Fruit fly (Drosophila melanogaster): Measurements from ENCODE around the gene Tbh.

Gene Tbh

dm6 chrX:7972363-7972942, 23.0 kb upstream of the Tbh start (continued):
- TF ChIP-seq CG5180 (GFP tag; optimal IDR thresholded peaks at IDR 0.05) (peak; percentile 72), luna (GFP tag; optimal IDR thresholded peaks at IDR 0.05) (no peak), sug (tag; optimal IDR thresholded peaks at IDR 0.05) (peak; percentile 39), CG9437 (GFP tag; optimal IDR thresholded peaks at IDR 0.05) (peak; percentile 75), CG2129 (GFP tag; IDR thresholded peaks at IDR 0.05; ENCODE audit: partially characterized antibody) (no peak), Hsf (GFP tag; optimal IDR thresholded peaks at IDR 0.05) (peak; percentile 84), CoRest (tag; optimal IDR thresholded peaks at IDR 0.05) (peak; percentile 86), CG1233 (GFP tag; optimal IDR thresholded peaks at IDR 0.05) (peak; percentile 80), so (GFP tag; IDR thresholded peaks at IDR 0.05) (peak; percentile 92), ab (GFP tag; optimal IDR thresholded peaks at IDR 0.05) (peak; percentile 42), CG17568 (GFP tag; optimal IDR thresholded peaks at IDR 0.05) (peak; percentile 83), CG10267 (tag; optimal IDR thresholded peaks at IDR 0.05) (peak; percentile 86), Sry-β (GFP tag; optimal IDR thresholded peaks at IDR 0.05) (peak; percentile 41), Kr (GFP tag; optimal IDR thresholded peaks at IDR 0.05) (no peak), sisA (GFP tag; IDR thresholded peaks at IDR 0.05) (peak; percentile 89), Sin3A (optimal IDR thresholded peaks at IDR 0.05) (no peak), CG15514 (GFP tag; optimal IDR thresholded peaks at IDR 0.05) (peak; percentile 74), Spps (tag; optimal IDR thresholded peaks at IDR 0.05) (peak; percentile 73), CG6765 (GFP tag; optimal IDR thresholded peaks at IDR 0.05) (peak; percentile 50), CG14965 (GFP tag; optimal IDR thresholded peaks at IDR 0.05; ENCODE audit: borderline replicate concordance) (no peak), exex (tag; optimal IDR thresholded peaks at IDR 0.05) (peak; percentile 34), HLH3B (GFP tag; IDR thresholded peaks at IDR 0.05) (peak; percentile 91), tll (GFP tag; optimal IDR thresholded peaks at IDR 0.05) (no peak), insv (GFP tag; optimal IDR thresholded peaks at IDR 0.05) (peak in 1 of 2 experiments; percentile 6), CG7963 (GFP tag; IDR thresholded peaks at IDR 0.05; ENCODE audit: partially characterized antibody) (no peak), CG30020 (tag; optimal IDR thresholded peaks at IDR 0.05) (peak; percentile 9), CG10462 (GFP tag; optimal IDR thresholded peaks at IDR 0.05) (peak; percentile 68), zen2 (GFP tag; IDR thresholded peaks at IDR 0.05; ENCODE audit: partially characterized antibody) (no peak), Sox102F (GFP tag; optimal IDR thresholded peaks at IDR 0.05) (peak; percentile 91), CG13287 (GFP tag; IDR thresholded peaks at IDR 0.05; ENCODE audit: partially characterized antibody) (no peak), CG5245 (GFP tag; optimal IDR thresholded peaks at IDR 0.05) (peak; percentile 90), CG17802 (tag; optimal IDR thresholded peaks at IDR 0.05) (peak; percentile 71), CG10654 (GFP tag; optimal IDR thresholded peaks at IDR 0.05) (peak; percentile 74), croc (GFP tag; conservative IDR thresholded peaks at IDR 0.05) (peak; percentile 84), CG3726 (GFP tag; IDR thresholded peaks at IDR 0.05) (peak; percentile 89), repo (GFP tag; optimal IDR thresholded peaks at IDR 0.05) (peak; percentile 45), en (GFP tag; optimal IDR thresholded peaks at IDR 0.05) (peak; percentile 22), Sry-δ (GFP tag; optimal IDR thresholded peaks at IDR 0.05) (peak; percentile 18), Opbp (GFP tag; IDR thresholded peaks at IDR 0.05; ENCODE audit: partially characterized antibody) (no peak), fru (optimal IDR thresholded peaks at IDR 0.05) (no peak), CG31365 (tag; optimal IDR thresholded peaks at IDR 0.05) (peak; percentile 58), dan (GFP tag; IDR thresholded peaks at IDR 0.05) (peak; percentile 70), BtbVII (GFP tag; optimal IDR thresholded peaks at IDR 0.05) (peak; percentile 82), bbx (GFP tag; IDR thresholded peaks at IDR 0.05; ENCODE audit: partially characterized antibody) (no peak), Ets65A (GFP tag) (peak; percentile 94), Poxn (GFP tag; IDR thresholded peaks at IDR 0.05) (no peak), CG10321 (GFP tag; IDR thresholded peaks at IDR 0.05) (peak; percentile 49; the same call in 1 of the 2 replicates), E2f1 (GFP tag; IDR thresholded peaks at IDR 0.05) (peak; percentile 86), shn (GFP tag; optimal IDR thresholded peaks at IDR 0.05) (peak; percentile 11), nau (GFP tag; optimal IDR thresholded peaks at IDR 0.05) (peak; percentile 83)

All from whole organism, embryonic.